Worm (Caenorhabditis elegans): Measurements from ENCODE around the gene copd-1.

DNA sequence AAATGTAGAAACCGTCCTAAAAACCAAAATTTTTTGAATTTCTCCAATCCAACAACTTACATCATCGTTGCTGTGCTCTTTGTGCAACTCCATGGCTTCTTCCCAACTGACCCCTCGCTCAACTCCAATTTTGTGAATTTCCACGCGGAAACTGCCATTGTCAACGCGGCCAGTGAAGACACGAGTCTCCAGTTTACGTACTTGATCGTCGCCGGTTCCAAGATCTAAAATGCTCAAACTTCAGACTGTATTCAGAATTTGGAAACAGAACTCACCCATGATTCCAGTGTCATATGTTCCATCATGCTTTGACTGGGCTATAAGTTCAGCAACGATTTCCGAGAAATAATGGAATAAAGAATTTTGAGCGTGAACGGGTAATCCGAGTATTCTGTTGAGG lies 30.7 kb downstream of the copd-1 start:
- TF ChIP-seq unc-62 (GFP tag; optimal IDR thresholded peaks at IDR 0.05 in 1 of 2), result peak in 1 of 2 experiments; percentile 71
- TF ChIP-seq unc-62 (tag; optimal IDR thresholded peaks at IDR 0.05), result no peak
- TF ChIP-seq lin-13 (GFP tag; optimal IDR thresholded peaks at IDR 0.05), result no peak
- TF ChIP-seq aha-1 (tag), result peak; percentile 69
- no peak for TF ChIP-seq mdl-1 (tag; optimal IDR thresholded peaks at IDR 0.05)
- TF ChIP-seq F49E8.2 (tag; optimal IDR thresholded peaks at IDR 0.05; ENCODE audit: borderline replicate concordance), result no peak
- no peak for TF ChIP-seq F44E2.7 (GFP tag; IDR thresholded peaks at IDR 0.05)
- no peak for TF ChIP-seq nhr-11 (tag; optimal IDR thresholded peaks at IDR 0.05)
- TF ChIP-seq unc-39 (tag; optimal IDR thresholded peaks at IDR 0.05), result no peak
- TF ChIP-seq nhr-10 (tag; optimal IDR thresholded peaks at IDR 0.05), result no peak
- TF ChIP-seq F37D6.2 (tag; optimal IDR thresholded peaks at IDR 0.05), result no peak
- no peak for TF ChIP-seq spr-3 (GFP tag; optimal IDR thresholded peaks at IDR 0.05)
- no peak for TF ChIP-seq pqm-1 (tag; optimal IDR thresholded peaks at IDR 0.05)
- TF ChIP-seq set-16 (GFP tag; IDR thresholded peaks at IDR 0.05), result no peak
- TF ChIP-seq egl-43 (GFP tag; IDR thresholded peaks at IDR 0.05), result no peak

All from whole organism, L4 larva.